Fruit fly (Drosophila melanogaster) whole organism: ENCODE results near the gene Gorab.

Experiments
- CG8478 ChIP-seq: fragments of >200 bp; optimal IDR thresholded peaks from 2 replicates; lab custom pipeline; 2018; ENCODE audit warnings: inconsistent platforms
- Dll ChIP-seq: fragments of >200 bp; optimal IDR thresholded peaks from 2 replicates; lab custom pipeline; 2017
- EcR ChIP-seq, 2 experiments: fragments of >200 bp; optimal IDR thresholded peaks; 2 replicates each; lab custom pipeline; 2017; ENCODE audit warnings: missing biosample characterization in 2 of 2, missing genetic modification characterization in 2 of 2, missing genetic modification reagents in 2 of 2
- pan ChIP-seq: fragments of >200 bp; optimal IDR thresholded peaks from 2 replicates; lab custom pipeline; 2017
- psq ChIP-seq: fragments of >200 bp; optimal IDR thresholded peaks from 2 replicates; lab custom pipeline; 2017
- usp ChIP-seq: fragments of >200 bp; optimal IDR thresholded peaks from 2 replicates; lab custom pipeline; 2017; ENCODE audit warnings: missing biosample characterization, missing genetic modification characterization, mixed read lengths

Gorab gene

DNA sequence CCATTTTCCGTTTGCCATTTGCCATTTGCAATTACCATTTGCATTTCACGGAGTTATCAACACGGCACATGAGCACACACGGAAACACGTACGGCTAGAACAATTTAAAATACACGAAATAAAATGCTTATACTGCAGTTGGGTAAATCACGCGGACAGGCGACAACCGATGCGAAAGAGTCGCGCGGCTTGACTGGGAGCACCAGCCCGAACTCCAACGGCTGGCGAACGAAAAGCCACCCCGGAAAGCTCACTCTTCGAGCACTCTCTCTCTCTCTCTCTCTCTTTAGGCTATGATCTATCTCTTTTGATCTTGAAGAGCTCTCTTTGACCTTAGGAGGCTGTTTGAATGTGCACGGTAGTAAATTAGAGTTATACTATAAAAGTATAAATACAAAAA is 7.3 kb downstream of the Gorab start, which contains the start of gene blot:
Gene blot, minus strand, starts transcription at position 196 of the 400 bp plus-strand sequence.
- TF ChIP-seq usp (no peak), EcR (GFP tag; optimal IDR thresholded peaks at IDR 0.05; lab: Kevin White, UChicago) (no peak), Dll (lab: Kevin White, UChicago) (peak; percentile 12), CG8478 (lab: Kevin White, UChicago) (no peak)

DNA sequence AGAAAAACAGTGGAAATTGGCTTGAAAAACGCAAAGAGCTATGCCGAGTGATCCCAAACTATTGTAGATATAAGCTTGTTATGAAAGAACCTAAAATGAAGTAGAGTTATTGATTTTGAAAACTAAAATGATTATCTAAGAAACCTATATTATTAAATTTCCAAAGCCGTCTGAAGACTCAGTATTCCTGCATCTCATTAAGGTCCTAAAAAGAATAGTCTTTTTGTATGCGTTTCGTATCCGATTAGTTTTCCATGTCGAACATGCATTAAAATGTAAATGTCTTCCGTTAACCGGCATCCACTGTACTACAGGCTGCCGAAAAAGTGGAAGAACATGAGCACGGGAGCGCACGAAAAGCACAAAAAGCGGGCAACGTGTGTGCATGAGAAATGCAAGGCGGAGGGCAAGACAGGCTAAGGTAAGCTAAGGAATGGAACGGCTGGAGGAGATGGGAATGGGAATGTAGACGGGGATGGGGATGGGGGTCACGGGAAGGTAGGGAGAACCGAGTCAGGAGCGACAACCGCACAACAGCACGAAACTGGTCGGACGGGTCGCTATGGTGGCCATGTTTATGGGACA is 7.9 kb downstream of the Gorab start:
- TF ChIP-seq pan (lab: Kevin White, UChicago) (no peak), usp (no peak), EcR (GFP tag; optimal IDR thresholded peaks at IDR 0.05; lab: Kevin White, UChicago) (peak in 1 of 2 experiments; percentile 80), CG8478 (lab: Kevin White, UChicago) (no peak), psq (no peak), Dll (lab: Kevin White, UChicago) (no peak)

- TF ChIP-seq pan (lab: Kevin White, UChicago) (no peak), EcR (GFP tag; optimal IDR thresholded peaks at IDR 0.05; lab: Kevin White, UChicago) (peak in 1 of 2 experiments; percentile 60)
These were observed 9.4 kb downstream of the Gorab start for dm6 chr3L:17419103-17419741.

dm6 chr3L:17415967-17416749 is 12.5 kb downstream of the Gorab start:
- TF ChIP-seq pan (lab: Kevin White, UChicago) (no peak), Dll (lab: Kevin White, UChicago) (no peak), CG8478 (lab: Kevin White, UChicago) (no peak)

DNA sequence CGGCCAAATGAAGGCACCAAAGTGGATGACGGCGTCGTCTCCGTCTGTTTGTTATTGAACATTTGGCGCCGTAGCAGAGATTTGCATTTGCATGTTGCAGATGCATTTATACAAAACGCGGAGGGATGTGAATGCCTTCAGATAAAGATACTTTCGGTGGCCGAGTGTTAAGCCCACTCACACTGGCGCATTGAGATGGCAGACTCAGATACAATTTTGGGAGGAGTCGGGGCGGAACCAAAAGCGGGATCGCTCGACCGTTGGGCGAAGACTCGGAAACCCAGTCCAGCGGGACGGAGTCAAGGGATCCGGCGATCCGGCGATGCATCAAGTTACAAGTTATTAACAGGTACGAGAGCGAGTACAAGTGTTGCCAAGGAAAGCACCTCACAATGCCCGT is 16.5 kb downstream of the Gorab start:
- TF ChIP-seq CG8478 (lab: Kevin White, UChicago) (no peak), Dll (lab: Kevin White, UChicago) (no peak)

DNA sequence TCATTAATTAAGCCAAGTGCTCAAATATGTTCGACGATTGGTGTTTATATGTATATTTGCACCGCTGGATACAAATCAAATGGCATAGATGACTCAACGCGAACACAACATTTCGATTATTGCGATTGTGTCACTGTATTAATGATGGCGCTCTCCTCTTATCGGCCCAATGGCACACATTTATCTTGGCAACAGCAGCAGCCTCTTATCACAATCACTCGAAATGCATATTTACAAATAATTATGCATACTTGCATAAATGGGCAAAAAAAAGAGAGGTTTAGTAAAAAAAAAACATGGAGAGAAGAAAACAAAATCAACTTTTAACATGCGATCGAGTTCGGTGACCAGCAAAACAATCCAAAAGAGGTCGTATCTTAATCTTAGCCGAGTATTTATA is 17.4 kb downstream of the Gorab start:
- TF ChIP-seq Dll (lab: Kevin White, UChicago) (no peak), pan (lab: Kevin White, UChicago) (no peak), EcR (GFP tag; optimal IDR thresholded peaks at IDR 0.05; lab: Kevin White, UChicago) (no peak), psq (no peak)

DNA sequence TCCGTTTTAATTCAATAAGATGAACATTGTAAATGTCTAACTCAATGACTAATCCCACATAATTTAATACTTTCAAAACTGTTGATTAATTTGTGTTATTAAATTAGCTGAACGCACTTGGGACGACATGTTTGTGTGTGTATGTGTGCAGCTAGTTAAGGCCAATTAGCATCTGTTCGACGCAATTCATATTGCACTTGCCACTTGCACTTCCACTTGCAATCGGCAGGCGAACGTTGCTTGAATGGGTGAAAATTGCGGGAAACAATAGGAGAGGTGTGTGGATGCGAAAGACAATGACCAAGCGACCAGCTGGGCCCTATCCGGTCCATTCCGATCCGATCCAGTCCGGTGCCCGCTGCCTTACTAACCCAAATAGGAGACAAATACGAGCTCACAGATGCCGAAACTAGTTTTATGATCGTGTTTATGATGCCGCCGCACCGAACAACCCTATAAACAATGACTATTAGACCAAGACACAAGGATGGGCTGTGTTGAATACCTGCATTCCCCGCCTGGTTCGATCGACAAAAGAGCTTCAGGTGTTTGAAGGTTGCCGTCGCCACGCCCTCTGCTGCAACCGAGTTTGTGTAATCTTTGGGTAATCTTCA is 21.0 kb downstream of the Gorab start:
- no peak for TF ChIP-seq usp
- TF ChIP-seq pan (lab: Kevin White, UChicago) = no peak
- no peak for TF ChIP-seq EcR (GFP tag; optimal IDR thresholded peaks at IDR 0.05; lab: Kevin White, UChicago)
- no peak for TF ChIP-seq CG8478 (lab: Kevin White, UChicago)
- no peak for TF ChIP-seq psq
- TF ChIP-seq Dll (lab: Kevin White, UChicago) = no peak

- no peak for TF ChIP-seq usp
- no peak for TF ChIP-seq CG8478 (lab: Kevin White, UChicago)
- TF ChIP-seq pan (lab: Kevin White, UChicago) = no peak
- TF ChIP-seq Dll (lab: Kevin White, UChicago) = no peak
- TF ChIP-seq EcR (GFP tag; optimal IDR thresholded peaks at IDR 0.05; lab: Kevin White, UChicago) = no peak
- no peak for TF ChIP-seq psq
These were observed 21.6 kb downstream of the Gorab start for dm6 chr3L:17407073-17407472.

DNA sequence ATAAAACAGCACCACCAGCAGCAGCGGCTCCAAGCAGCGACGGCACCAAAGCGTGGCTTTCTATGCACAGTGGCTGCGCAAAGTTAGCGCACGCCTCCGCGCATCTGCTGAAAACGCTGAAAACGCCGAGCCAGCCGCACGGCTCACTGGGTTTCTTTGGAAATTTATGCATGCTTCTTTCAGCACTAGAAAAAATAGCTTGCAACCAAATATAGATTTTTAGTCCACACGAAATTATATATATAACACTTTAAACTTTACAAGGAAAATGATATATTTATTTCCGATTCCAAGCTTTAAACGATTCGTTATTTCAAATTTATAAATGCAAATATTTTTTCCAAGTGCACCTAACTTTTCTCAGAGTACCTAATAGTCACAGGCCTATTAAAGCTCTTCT is 24.0 kb downstream of the Gorab start:
- TF ChIP-seq CG8478 (lab: Kevin White, UChicago) = no peak

dm6 chr3L:17403268-17403667 is 25.4 kb downstream of the Gorab start:
- TF ChIP-seq CG8478 (lab: Kevin White, UChicago) = no peak
- TF ChIP-seq pan (lab: Kevin White, UChicago) = no peak
- TF ChIP-seq EcR (GFP tag; optimal IDR thresholded peaks at IDR 0.05; lab: Kevin White, UChicago) = no peak
- TF ChIP-seq usp = no peak
- TF ChIP-seq Dll (lab: Kevin White, UChicago) = no peak
- TF ChIP-seq psq = no peak

dm6 chr3L:17402399-17402798 is 26.2 kb downstream of the Gorab start:
- TF ChIP-seq EcR (GFP tag; optimal IDR thresholded peaks at IDR 0.05; lab: Kevin White, UChicago) (no peak), psq (no peak), usp (no peak), CG8478 (lab: Kevin White, UChicago) (no peak), Dll (lab: Kevin White, UChicago) (no peak), pan (lab: Kevin White, UChicago) (no peak)

dm6 chr3L:17401411-17401810 is 27.2 kb downstream of the Gorab start:
- no peak for TF ChIP-seq CG8478 (lab: Kevin White, UChicago)
- TF ChIP-seq usp = no peak
- TF ChIP-seq psq = no peak
- no peak for TF ChIP-seq pan (lab: Kevin White, UChicago)
- TF ChIP-seq Dll (lab: Kevin White, UChicago) = no peak
- no peak for TF ChIP-seq EcR (GFP tag; optimal IDR thresholded peaks at IDR 0.05; lab: Kevin White, UChicago)
